Fruit fly (Drosophila melanogaster): ENCODE results near the gene CG6216.

The CG6216 gene

dm6 chr3L:11120419-11120958 lies 30.1 kb downstream of the CG6216 start, which contains the start of the genes FoxK and mRpL2 (continued):
- peak; percentile 37 for TF ChIP-seq CG6792 (GFP tag; optimal IDR thresholded peaks at IDR 0.05)
- TF ChIP-seq Eip93F (GFP tag; optimal IDR thresholded peaks at IDR 0.05) = no peak
- TF ChIP-seq CG15336 (GFP tag; IDR thresholded peaks at IDR 0.05) = peak; percentile 75
- TF ChIP-seq Hr38 (GFP tag; optimal IDR thresholded peaks at IDR 0.05) = peak; percentile 2
- TF ChIP-seq CG11294 (GFP tag; IDR thresholded peaks at IDR 0.05) = no peak
- TF ChIP-seq CG6163 (GFP tag; IDR thresholded peaks at IDR 0.05) = peak; percentile 83
- peak; percentile 91 for TF ChIP-seq Lpt (GFP tag; optimal IDR thresholded peaks at IDR 0.05)
- peak; percentile 66 for TF ChIP-seq Sox102F (GFP tag; optimal IDR thresholded peaks at IDR 0.05)
- TF ChIP-seq CG8632 (GFP tag; optimal IDR thresholded peaks at IDR 0.05) = peak; percentile 63
- peak; percentile 94 for TF ChIP-seq CG6276 (GFP tag; optimal IDR thresholded peaks at IDR 0.05)
- TF ChIP-seq lz (GFP tag; optimal IDR thresholded peaks at IDR 0.05) = no peak
- TF ChIP-seq dac (GFP tag; optimal IDR thresholded peaks at IDR 0.05) = peak; percentile 43
- TF ChIP-seq CG16779 (tag; optimal IDR thresholded peaks at IDR 0.05) = peak; percentile 90
- TF ChIP-seq CG3919 (GFP tag; optimal IDR thresholded peaks at IDR 0.05) = peak; percentile 63
- peak; percentile 65 for TF ChIP-seq CG6854 (GFP tag; optimal IDR thresholded peaks at IDR 0.05)
- no peak for TF ChIP-seq cyc (GFP tag; optimal IDR thresholded peaks at IDR 0.05)
- peak; percentile 90 for TF ChIP-seq Eip78C (GFP tag)
- no peak for TF ChIP-seq Sox15 (GFP tag; optimal IDR thresholded peaks at IDR 0.05)
- peak; percentile 89 for TF ChIP-seq eg (GFP tag; IDR thresholded peaks at IDR 0.05)
- peak; percentile 47 for TF ChIP-seq CG10631 (GFP tag; optimal IDR thresholded peaks at IDR 0.05)
- TF ChIP-seq Sox14 (GFP tag; optimal IDR thresholded peaks at IDR 0.05) = peak; percentile 62

- no peak for TF ChIP-seq fd85E (GFP tag; optimal IDR thresholded peaks at IDR 0.05)
- no peak for TF ChIP-seq Sox15 (GFP tag; optimal IDR thresholded peaks at IDR 0.05)
- TF ChIP-seq CG32006 (GFP tag; optimal IDR thresholded peaks at IDR 0.05) = no peak
- TF ChIP-seq vri (GFP tag; optimal IDR thresholded peaks at IDR 0.05) = peak; percentile 78
- TF ChIP-seq acj6 (GFP tag; optimal IDR thresholded peaks at IDR 0.05) = no peak
- peak; percentile 98 for TF ChIP-seq fkh (GFP tag; optimal IDR thresholded peaks at IDR 0.05)
- no peak for TF ChIP-seq CG15336 (GFP tag; IDR thresholded peaks at IDR 0.05)
- no peak for TF ChIP-seq CG6808 (GFP tag; optimal IDR thresholded peaks at IDR 0.05)
These were observed 30.6 kb downstream of the CG6216 start for dm6 chr3L:11119901-11120418.

- TF ChIP-seq CG4318 (GFP tag; optimal IDR thresholded peaks at IDR 0.05) (no peak), CG9139 (GFP tag; optimal IDR thresholded peaks at IDR 0.05) (peak; percentile 13), vri (GFP tag; optimal IDR thresholded peaks at IDR 0.05) (no peak), cyc (GFP tag; optimal IDR thresholded peaks at IDR 0.05) (no peak), Sox102F (GFP tag; optimal IDR thresholded peaks at IDR 0.05) (no peak), dsx (GFP tag; optimal IDR thresholded peaks at IDR 0.05; ENCODE audit: poor library complexity, severe bottlenecking) (no peak), CG10669 (GFP tag; optimal IDR thresholded peaks at IDR 0.05) (no peak), Gug (GFP tag; IDR thresholded peaks at IDR 0.05) (0 out of 2 replicates have a peak, but pooled peaks have one; percentile 9), topi (GFP tag; optimal IDR thresholded peaks at IDR 0.05) (no peak), Smox (GFP tag; optimal IDR thresholded peaks at IDR 0.05) (no peak), CG11902 (GFP tag; optimal IDR thresholded peaks at IDR 0.05) (no peak), CG6276 (GFP tag; optimal IDR thresholded peaks at IDR 0.05) (no peak), ss (GFP tag; optimal IDR thresholded peaks at IDR 0.05) (no peak), Hr38 (GFP tag; optimal IDR thresholded peaks at IDR 0.05) (no peak), Lpt (GFP tag; optimal IDR thresholded peaks at IDR 0.05) (no peak), achi (GFP tag; optimal IDR thresholded peaks at IDR 0.05) (no peak), svp (GFP tag) (peak; percentile 60), CG1621 (tag; optimal IDR thresholded peaks at IDR 0.05) (no peak), CG31627 (GFP tag; optimal IDR thresholded peaks at IDR 0.05) (peak; percentile 19), salr (GFP tag; optimal IDR thresholded peaks at IDR 0.05) (peak in 1 of 2 experiments; percentile 19), fkh (GFP tag; optimal IDR thresholded peaks at IDR 0.05) (no peak), eg (GFP tag; IDR thresholded peaks at IDR 0.05) (peak; percentile 60; the same call in 2 of the 3 replicates), CG6792 (GFP tag; optimal IDR thresholded peaks at IDR 0.05) (no peak), CG3032 (tag; optimal IDR thresholded peaks at IDR 0.05) (peak; percentile 4), Sox14 (GFP tag; optimal IDR thresholded peaks at IDR 0.05) (peak; percentile 18), net (GFP tag; optimal IDR thresholded peaks at IDR 0.05) (no peak), Eip93F (GFP tag; optimal IDR thresholded peaks at IDR 0.05) (no peak), Eip78C (GFP tag) (no peak), CG8632 (GFP tag; optimal IDR thresholded peaks at IDR 0.05) (no peak), Hr4 (GFP tag; optimal IDR thresholded peaks at IDR 0.05) (no peak), CG8319 (GFP tag; optimal IDR thresholded peaks at IDR 0.05) (no peak), CG16779 (tag; optimal IDR thresholded peaks at IDR 0.05) (no peak)
These were observed 31.1 kb downstream of the CG6216 start for dm6 chr3L:11119396-11119900.

Measured in whole organism, prepupa.